In genomic region chr3R:24100717-24101116, dm6 we compare ENCODE assay signal across 3 fruit fly cellular contexts.
A peak's percentile ranks its signal among the peaks of the same experiment; 100 is the strongest.
TF ChIP-seq lines count a peak whose summit lies in the region.

No protein-coding gene starts in this region.

- TF ChIP-seq CTCF in whole organism, embryonic (GFP tag; optimal IDR thresholded peaks at IDR 0.05; lab: Kevin White, UChicago): no peak

TF ChIP-seq in whole organism, embryonic, 481 proteins besides CTCF, POLR2A, EP300 and RAD21 (continues in another document):
- TF ChIP-seq salm (tag; optimal IDR thresholded peaks at IDR 0.05; lab: Kevin White, UChicago) (no peak), CG6813 (GFP tag; optimal IDR thresholded peaks at IDR 0.05; lab: Kevin White, UChicago) (no peak), CG11093 (GFP tag; IDR thresholded peaks at IDR 0.05; lab: Robert Waterston, UW) (no peak), tgo (GFP tag; IDR thresholded peaks at IDR 0.05; lab: Robert Waterston, UW) (peak; percentile 20; the same call in 1 of the 3 replicates), her (GFP tag; optimal IDR thresholded peaks at IDR 0.05; lab: Kevin White, UChicago) (peak; percentile 1), CG13624 (GFP tag; optimal IDR thresholded peaks at IDR 0.05; lab: Kevin White, UChicago) (peak; percentile 29), dysf (GFP tag; IDR thresholded peaks at IDR 0.05; lab: Robert Waterston, UW) (peak; percentile 55; the same call in 2 of the 3 replicates), CG16813 (GFP tag; IDR thresholded peaks at IDR 0.05; lab: Robert Waterston, UW; ENCODE audit: partially characterized antibody) (no peak), dati (GFP tag; IDR thresholded peaks at IDR 0.05; lab: Robert Waterston, UW) (no peak), CG8281 (tag; optimal IDR thresholded peaks at IDR 0.05; lab: Kevin White, UChicago) (no peak), repo (GFP tag; optimal IDR thresholded peaks at IDR 0.05; lab: Kevin White, UChicago) (no peak), nom (GFP tag; optimal IDR thresholded peaks at IDR 0.05; lab: Kevin White, UChicago) (no peak), gsb-n (tag; optimal IDR thresholded peaks at IDR 0.05; lab: Kevin White, UChicago) (no peak), gce (GFP tag; IDR thresholded peaks at IDR 0.05; lab: Robert Waterston, UW) (no peak), jing (GFP tag; optimal IDR thresholded peaks at IDR 0.05; lab: Kevin White, UChicago) (no peak), CG8478 (optimal IDR thresholded peaks at IDR 0.05; lab: Kevin White, UChicago) (no peak), Mad (GFP tag; optimal IDR thresholded peaks at IDR 0.05; lab: Kevin White, UChicago) (no peak), sug (tag; optimal IDR thresholded peaks at IDR 0.05; lab: Kevin White, UChicago) (peak; percentile 24), CG12942 (GFP tag; optimal IDR thresholded peaks at IDR 0.05; lab: Kevin White, UChicago) (no peak), HLH54F (GFP tag; optimal IDR thresholded peaks at IDR 0.05; lab: Kevin White, UChicago) (peak; percentile 6), otp (GFP tag; IDR thresholded peaks at IDR 0.05; lab: Robert Waterston, UW) (0 out of 3 replicates have a peak, but pooled peaks have one; percentile 36), jigr1 (GFP tag; IDR thresholded peaks at IDR 0.05; lab: Robert Waterston, UW) (no peak), sens (GFP tag; lab: Kevin White, UChicago) (peak; percentile 76), lilli (GFP tag; optimal IDR thresholded peaks at IDR 0.05; lab: Kevin White, UChicago) (peak; percentile 49), gfzf (GFP tag; optimal IDR thresholded peaks at IDR 0.05; lab: Kevin White, UChicago) (no peak), CG1602 (GFP tag; optimal IDR thresholded peaks at IDR 0.05; lab: Kevin White, UChicago) (no peak), z (GFP tag; IDR thresholded peaks at IDR 0.05; lab: Robert Waterston, UW) (no peak), CG12659 (GFP tag; optimal IDR thresholded peaks at IDR 0.05; lab: Kevin White, UChicago) (no peak), CG17568 (GFP tag; optimal IDR thresholded peaks at IDR 0.05; lab: Kevin White, UChicago) (no peak), dmrt99B (tag; optimal IDR thresholded peaks at IDR 0.05; lab: Kevin White, UChicago) (peak; percentile 49), CG1603 (tag; optimal IDR thresholded peaks at IDR 0.05; lab: Kevin White, UChicago) (no peak)

TF ChIP-seq in whole organism, prepupa, 60 proteins besides CTCF, POLR2A, EP300 and RAD21:
- peak; percentile 17 for TF ChIP-seq CG32006 (GFP tag; optimal IDR thresholded peaks at IDR 0.05; lab: Kevin White, UChicago)
- no peak for TF ChIP-seq dsx (GFP tag; optimal IDR thresholded peaks at IDR 0.05; lab: Kevin White, UChicago; ENCODE audit: poor library complexity, severe bottlenecking)
- peak; percentile 5 for TF ChIP-seq pdm3 (GFP tag; optimal IDR thresholded peaks at IDR 0.05; lab: Kevin White, UChicago)
- TF ChIP-seq CG7368 (GFP tag; optimal IDR thresholded peaks at IDR 0.05; lab: Kevin White, UChicago): no peak
- TF ChIP-seq CG8119 (GFP tag; IDR thresholded peaks at IDR 0.05; lab: Robert Waterston, UW): 0 out of 3 replicates have a peak, but pooled peaks have one; percentile 17
- peak; percentile 26 for TF ChIP-seq Hr4 (GFP tag; optimal IDR thresholded peaks at IDR 0.05; lab: Kevin White, UChicago)
- 0 out of 3 replicates have a peak, but pooled peaks have one; percentile 15 for TF ChIP-seq eg (GFP tag; IDR thresholded peaks at IDR 0.05; lab: Robert Waterston, UW)

TF ChIP-seq in whole organism, wandering third instar larva, 38 proteins besides CTCF, POLR2A, EP300 and RAD21:
- TF ChIP-seq psq (GFP tag; optimal IDR thresholded peaks at IDR 0.05; lab: Kevin White, UChicago) (peak; percentile 62), Abd-B (GFP tag; optimal IDR thresholded peaks at IDR 0.05; lab: Kevin White, UChicago) (no peak), rgr (GFP tag; optimal IDR thresholded peaks at IDR 0.05; lab: Kevin White, UChicago) (no peak), usp (GFP tag; optimal IDR thresholded peaks at IDR 0.05; lab: Kevin White, UChicago) (no peak)

Comparison
In these comparisons a context has a peak if more than half of its experiments do, and no peak if none do; other contexts are left out.
1. Of the 7 proteins assayed by ChIP-seq in both whole organism, embryonic and whole organism, prepupa: peak only in whole organism, embryonic: Blimp-1, Gug and Sox102F; only in whole organism, prepupa: none; in both: none; in neither: 4.